Fruit fly (Drosophila melanogaster): Measurements from ENCODE around the gene Rsph9.

- TF ChIP-seq Hr83 (GFP tag; optimal IDR thresholded peaks at IDR 0.05; ENCODE audit: poor library complexity, severe bottlenecking) (no peak), usp (GFP tag; optimal IDR thresholded peaks at IDR 0.05) (no peak), h (GFP tag; optimal IDR thresholded peaks at IDR 0.05) (no peak), GATAd (GFP tag; optimal IDR thresholded peaks at IDR 0.05) (no peak), br (GFP tag; optimal IDR thresholded peaks at IDR 0.05) (no peak), Abd-B (GFP tag; optimal IDR thresholded peaks at IDR 0.05) (no peak), tai (GFP tag; optimal IDR thresholded peaks at IDR 0.05) (no peak)
Measured at dm6 chr2L:17425005-17425404, 12.6 kb upstream of the Rsph9 start.

Measured in whole organism, wandering third instar larva.